Worm (Caenorhabditis elegans): Measurements from ENCODE around the gene chil-2.

ce11 chrII:9829108-9829507 is 45.3 kb downstream of the chil-2 start, which contains the start of gene ZK938.1:
- TF ChIP-seq lin-39 (tag; optimal IDR thresholded peaks at IDR 0.05), result no peak
- no peak for TF ChIP-seq pha-4 (tag; optimal IDR thresholded peaks at IDR 0.05)
- TF ChIP-seq unc-62 (GFP tag; optimal IDR thresholded peaks at IDR 0.05), result no peak
- no peak for TF ChIP-seq nfya-1 (tag; optimal IDR thresholded peaks at IDR 0.05; ENCODE audit: insufficient read depth)
- TF ChIP-seq nhr-11 (tag; optimal IDR thresholded peaks at IDR 0.05), result no peak
- TF ChIP-seq nhr-76 (tag; optimal IDR thresholded peaks at IDR 0.05), result no peak
- TF ChIP-seq elt-1 (tag; optimal IDR thresholded peaks at IDR 0.05), result no peak
- no peak for TF ChIP-seq elt-3 (tag; optimal IDR thresholded peaks at IDR 0.05)
- TF ChIP-seq nhr-237 (tag; optimal IDR thresholded peaks at IDR 0.05), result no peak
- TF ChIP-seq jun-1 (tag; optimal IDR thresholded peaks at IDR 0.05), result no peak
- TF ChIP-seq lin-15B (tag; optimal IDR thresholded peaks at IDR 0.05), result no peak
- TF ChIP-seq ztf-11 (tag; optimal IDR thresholded peaks at IDR 0.05), result no peak
- no peak for TF ChIP-seq ZK546.5 (tag; optimal IDR thresholded peaks at IDR 0.05)
- TF ChIP-seq mdl-1 (tag; optimal IDR thresholded peaks at IDR 0.05), result no peak

Data from whole organism, L3 larva.